Worm (Caenorhabditis elegans) whole organism, L3 larva: ENCODE results near the gene cyp-33C6.

Experiments used
- aly-2 ChIP-seq: fragments of 150-350 bp; optimal IDR thresholded peaks from 2 replicates; lab custom pipeline; 2014; ENCODE audit warnings: missing biosample characterization, missing genetic modification characterization
- ama-1 ChIP-seq: fragments of 150-350 bp; optimal IDR thresholded peaks from 2 replicates; lab custom pipeline; 2018
- ceh-16 ChIP-seq: sonication (generic microtip); optimal IDR thresholded peaks from 2 replicates; lab custom pipeline; 2017; ENCODE audit warnings: missing biosample characterization, missing genetic modification characterization
- ceh-28 ChIP-seq: fragments of 150-350 bp; optimal IDR thresholded peaks from 2 replicates; lab custom pipeline; 2014; ENCODE audit warnings: missing biosample characterization, missing genetic modification reagents, missing genetic modification characterization
- daf-12 ChIP-seq: fragments of 150-350 bp; optimal IDR thresholded peaks from 2 replicates; lab custom pipeline; 2014; ENCODE audit warnings: missing biosample characterization, missing genetic modification reagents, missing genetic modification characterization
- egl-27 ChIP-seq: sonication (generic microtip); optimal IDR thresholded peaks from 4 replicates; lab custom pipeline; 2017; ENCODE audit warnings: missing biosample characterization, missing genetic modification reagents, missing genetic modification characterization
- egl-5 ChIP-seq: fragments of 150-350 bp; optimal IDR thresholded peaks from 2 replicates; lab custom pipeline; 2017; ENCODE audit warnings: missing biosample characterization, missing genetic modification reagents, missing genetic modification characterization, inconsistent platforms
- elt-1 ChIP-seq: fragments of 150-350 bp; optimal IDR thresholded peaks from 2 replicates; lab custom pipeline; 2014; ENCODE audit warnings: missing biosample characterization, missing genetic modification characterization
- elt-2 ChIP-seq: sonication (generic microtip); optimal IDR thresholded peaks from 2 replicates; lab custom pipeline; 2016; ENCODE audit warnings: missing genetic modification reagents, mild to moderate bottlenecking, missing genetic modification characterization, missing compliant biosample characterization
- elt-3 ChIP-seq, 3 experiments: fragments of 150-350 bp in 1 of 3; sonication (generic microtip) in 2 of 3; optimal IDR thresholded peaks; 2 replicates in 2 of 3; 4 replicates in 1 of 3; lab custom pipeline; 2014 to 2017; ENCODE audit warnings: missing biosample characterization in 3 of 3, missing genetic modification characterization in 3 of 3
- eor-1 ChIP-seq, 2 experiments: fragments of 150-350 bp; optimal IDR thresholded peaks; 2 replicates each; lab custom pipeline; 2014 to 2018; ENCODE audit warnings: missing biosample characterization in 2 of 2, missing genetic modification characterization in 2 of 2
- fkh-10 ChIP-seq: sonication (generic microtip); optimal IDR thresholded peaks from 2 replicates; lab custom pipeline; 2017; ENCODE audit warnings: missing biosample characterization, missing genetic modification reagents, missing genetic modification characterization
- fkh-2 ChIP-seq: fragments of 150-350 bp; optimal IDR thresholded peaks from 2 replicates; lab custom pipeline; 2014; ENCODE audit warnings: missing biosample characterization, missing genetic modification reagents, missing genetic modification characterization
- hmg-11 ChIP-seq: sonication (generic microtip); optimal IDR thresholded peaks from 2 replicates; lab custom pipeline; 2016; ENCODE audit warnings: missing genetic modification characterization, missing compliant biosample characterization
- jun-1 ChIP-seq: fragments of 150-350 bp; optimal IDR thresholded peaks from 2 replicates; lab custom pipeline; 2014; ENCODE audit warnings: missing biosample characterization, missing genetic modification reagents, missing genetic modification characterization
- lin-39 ChIP-seq: fragments of 150-350 bp; optimal IDR thresholded peaks from 2 replicates; lab custom pipeline; 2018; ENCODE audit warnings: missing biosample characterization, missing genetic modification reagents, missing genetic modification characterization
- mml-1 ChIP-seq: fragments of 150-350 bp; sonication (generic microtip); optimal IDR thresholded peaks from 3 replicates; lab custom pipeline; 2014; ENCODE audit warnings: missing biosample characterization, missing genetic modification characterization
- nfya-1 ChIP-seq: sonication (generic microtip); optimal IDR thresholded peaks from 2 replicates; lab custom pipeline; 2017; ENCODE audit warnings: missing genetic modification characterization, mild to moderate bottlenecking, missing compliant biosample characterization, antibody characterized with exemption, moderate library complexity; ENCODE audit not compliant: insufficient read depth
- nhr-11 ChIP-seq: fragments of 150-350 bp; optimal IDR thresholded peaks from 2 replicates; lab custom pipeline; 2014; ENCODE audit warnings: missing biosample characterization, missing genetic modification characterization
- nhr-12 ChIP-seq: fragments of 150-350 bp; optimal IDR thresholded peaks from 2 replicates; lab custom pipeline; 2014; ENCODE audit warnings: missing biosample characterization, missing genetic modification characterization
- nhr-237 ChIP-seq: fragments of 150-350 bp; optimal IDR thresholded peaks from 2 replicates; lab custom pipeline; 2014; ENCODE audit warnings: missing biosample characterization, missing genetic modification characterization
- nhr-25 ChIP-seq: sonication (generic microtip); optimal IDR thresholded peaks from 2 replicates; lab custom pipeline; 2017; ENCODE audit warnings: missing biosample characterization, missing genetic modification characterization
- nhr-28 ChIP-seq: fragments of 150-350 bp; optimal IDR thresholded peaks from 2 replicates; lab custom pipeline; 2014; ENCODE audit warnings: missing biosample characterization, missing genetic modification characterization
- nhr-43 ChIP-seq: sonication (generic microtip); optimal IDR thresholded peaks from 2 replicates; lab custom pipeline; 2016; ENCODE audit warnings: mild to moderate bottlenecking, missing genetic modification characterization, missing compliant biosample characterization; ENCODE audit not compliant: poor library complexity, severe bottlenecking
- nhr-67 ChIP-seq: fragments of 150-350 bp; optimal IDR thresholded peaks from 2 replicates; lab custom pipeline; 2014; ENCODE audit warnings: missing biosample characterization, missing genetic modification characterization
- nhr-76 ChIP-seq: fragments of 150-350 bp; sonication (generic microtip); optimal IDR thresholded peaks from 5 replicates; lab custom pipeline; 2014; ENCODE audit warnings: missing biosample characterization, missing genetic modification characterization
- nhr-77 ChIP-seq: fragments of 150-350 bp; optimal IDR thresholded peaks from 2 replicates; lab custom pipeline; 2014; ENCODE audit warnings: missing biosample characterization, missing genetic modification characterization
- pha-4 ChIP-seq: fragments of 150-350 bp; optimal IDR thresholded peaks from 2 replicates; lab custom pipeline; 2014; ENCODE audit warnings: missing biosample characterization, missing genetic modification reagents, missing genetic modification characterization
- pqm-1 ChIP-seq: fragments of 150-350 bp; optimal IDR thresholded peaks from 2 replicates; lab custom pipeline; 2017; ENCODE audit warnings: missing biosample characterization, missing genetic modification characterization, inconsistent platforms
- sea-2 ChIP-seq: fragments of 150-350 bp; sonication (generic microtip); optimal IDR thresholded peaks from 4 replicates; lab custom pipeline; 2014; ENCODE audit warnings: missing biosample characterization, missing genetic modification reagents, missing genetic modification characterization
- snpc-4 ChIP-seq: fragments of 150-350 bp; optimal IDR thresholded peaks from 2 replicates; lab custom pipeline; 2014; ENCODE audit warnings: missing biosample characterization, missing genetic modification characterization
- tbx-2 ChIP-seq: sonication (generic microtip); optimal IDR thresholded peaks from 2 replicates; lab custom pipeline; 2016; ENCODE audit warnings: mild to moderate bottlenecking, missing genetic modification characterization, missing compliant biosample characterization
- unc-39 ChIP-seq: sonication (generic microtip); optimal IDR thresholded peaks from 4 replicates; lab custom pipeline; 2017; ENCODE audit warnings: missing biosample characterization, missing genetic modification characterization
- unc-62 ChIP-seq: fragments of 150-350 bp; sonication (generic microtip); optimal IDR thresholded peaks from 4 replicates; lab custom pipeline; 2014; ENCODE audit warnings: missing biosample characterization, missing genetic modification reagents, missing genetic modification characterization
- ztf-11 ChIP-seq: fragments of 150-350 bp; optimal IDR thresholded peaks from 2 replicates; lab custom pipeline; 2014; ENCODE audit warnings: missing biosample characterization, missing genetic modification characterization

Gene cyp-33C6

DNA sequence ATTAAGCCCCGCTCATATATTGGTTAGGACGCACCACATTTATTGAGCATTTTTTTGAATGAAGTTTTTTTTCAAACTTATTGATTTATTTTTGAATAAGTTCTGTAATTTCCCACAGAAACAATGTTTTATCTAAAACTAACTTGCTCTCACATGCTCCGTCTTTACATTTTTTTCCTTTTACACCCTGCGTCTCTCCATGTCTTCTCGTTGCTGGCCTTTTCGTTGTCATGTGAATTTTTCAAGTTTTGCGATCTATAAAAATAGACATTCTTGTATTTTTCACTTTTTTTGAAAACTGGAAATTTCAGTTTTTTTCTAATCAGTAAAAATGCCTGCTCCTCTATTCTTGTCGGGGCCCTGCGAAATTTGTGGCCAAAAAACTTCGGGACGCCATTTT, 18.3 kb downstream of the cyp-33C6 start, which contains the start of gene nhr-134:
Gene nhr-134 (plus strand): TSS at position 312 of the 400 bp plus-strand sequence.
- no peak for TF ChIP-seq unc-39
- peak; percentile 63 for TF ChIP-seq pha-4 (tag; lab: Kevin White, UChicago)
- TF ChIP-seq elt-2, result peak; percentile 53
- peak; percentile 34 for TF ChIP-seq snpc-4
- TF ChIP-seq hmg-11, result no peak
- TF ChIP-seq, all 47 proteins: peak for 3

DNA sequence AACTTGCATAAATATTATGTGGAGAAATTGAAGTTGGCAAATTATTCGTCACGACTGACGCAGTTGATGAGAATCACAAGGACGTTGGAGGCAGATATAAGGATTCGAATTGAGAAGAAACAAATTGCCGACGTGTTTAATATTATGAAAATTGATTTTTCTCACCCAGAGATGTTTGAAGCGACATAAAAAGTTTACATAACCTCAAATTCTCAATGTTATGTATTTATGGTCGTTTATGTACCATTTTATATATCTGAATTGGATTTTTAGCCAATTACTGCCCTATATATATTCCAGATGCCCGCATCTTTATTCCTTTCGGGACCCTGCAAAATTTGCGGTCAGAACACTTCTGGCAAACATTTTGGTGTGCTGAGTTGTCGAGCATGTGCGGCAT, 20.4 kb downstream of the cyp-33C6 start, which contains the start of gene nhr-126:
Gene nhr-126 (plus strand): TSS at position 301 of the 400 bp plus-strand sequence.
- TF ChIP-seq fkh-2 (tag; lab: Kevin White, UChicago) (no peak), ceh-16 (no peak), aly-2 (tag; lab: Kevin White, UChicago) (no peak), nhr-76 (tag; lab: Kevin White, UChicago) (no peak), egl-5 (tag; lab: Kevin White, UChicago) (no peak), unc-39 (no peak)
- TF ChIP-seq, all 47 proteins: peak for 0

DNA sequence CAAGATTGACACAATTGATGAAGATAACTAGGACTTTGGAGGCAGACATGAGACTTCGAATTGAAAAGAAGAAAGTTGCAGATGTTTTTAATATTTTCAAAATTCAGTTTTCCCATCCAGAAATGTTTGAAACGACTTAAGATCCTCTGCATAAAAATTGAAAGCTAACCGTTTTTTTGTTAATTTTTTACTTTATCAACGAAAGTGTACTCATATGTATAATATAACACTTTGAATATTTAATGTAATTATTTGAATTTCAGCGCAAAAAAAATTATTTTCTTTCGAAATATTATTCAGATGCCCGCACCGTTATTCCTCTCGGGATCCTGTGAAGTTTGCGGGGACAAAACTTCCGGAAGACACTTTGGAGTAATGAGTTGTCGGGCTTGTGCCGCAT, 22.3 kb downstream of the cyp-33C6 start, which contains the start of gene nhr-18:
Gene nhr-18 (plus strand): TSS at position 301 of the 400 bp plus-strand sequence.
- TF ChIP-seq jun-1 (tag; lab: Kevin White, UChicago), result no peak
- TF ChIP-seq mml-1 (tag; lab: Kevin White, UChicago), result no peak
- no peak for TF ChIP-seq egl-27 (tag; lab: Kevin White, UChicago)
- TF ChIP-seq eor-1 (tag; optimal IDR thresholded peaks at IDR 0.05; lab: Kevin White, UChicago), result no peak
- no peak for TF ChIP-seq hmg-11
- no peak for TF ChIP-seq nhr-77
- no peak for TF ChIP-seq snpc-4
- TF ChIP-seq lin-39 (tag; lab: Kevin White, UChicago), result no peak
- no peak for TF ChIP-seq nhr-28 (tag; lab: Kevin White, UChicago)
- no peak for TF ChIP-seq daf-12 (tag; lab: Kevin White, UChicago)
- no peak for TF ChIP-seq nhr-25 (tag; lab: Kevin White, UChicago)
- TF ChIP-seq ceh-28 (tag; lab: Kevin White, UChicago), result no peak
- no peak for TF ChIP-seq pha-4 (tag; lab: Kevin White, UChicago)
- no peak for TF ChIP-seq ama-1 (lab: Kevin White, UChicago)
- no peak for TF ChIP-seq nhr-76 (tag; lab: Kevin White, UChicago)
- no peak for TF ChIP-seq elt-2
- no peak for TF ChIP-seq pqm-1

DNA sequence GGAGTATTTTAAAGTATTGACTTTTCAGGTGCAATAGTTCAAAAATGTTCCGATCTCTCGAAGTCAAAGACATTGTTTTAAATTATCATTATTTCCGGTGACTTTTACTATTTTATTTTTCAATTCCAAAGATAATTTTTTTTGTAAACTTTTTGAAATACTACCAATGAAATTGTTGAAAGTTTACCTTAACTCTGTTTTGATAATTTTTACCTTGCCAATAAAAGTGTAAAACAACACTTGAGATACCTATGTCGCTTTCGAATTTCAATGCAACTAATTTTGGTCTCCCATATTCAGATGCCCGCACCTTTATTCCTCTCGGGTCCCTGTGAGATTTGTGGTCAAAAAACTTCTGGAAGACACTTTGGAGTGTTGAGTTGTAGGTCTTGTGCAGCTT, 24.1 kb downstream of the cyp-33C6 start, which contains the start of gene nhr-103:
Gene nhr-103 (plus strand): TSS at position 301 of the 400 bp plus-strand sequence.
- TF ChIP-seq ceh-28 (tag; lab: Kevin White, UChicago), result no peak
- no peak for TF ChIP-seq nhr-67 (tag; lab: Kevin White, UChicago)
- no peak for TF ChIP-seq unc-62 (GFP tag; lab: Kevin White, UChicago)
- no peak for TF ChIP-seq nhr-12 (tag; lab: Kevin White, UChicago)
- TF ChIP-seq pha-4 (tag; lab: Kevin White, UChicago), result no peak
- TF ChIP-seq nhr-43 (tag; lab: Kevin White, UChicago), result no peak
- no peak for TF ChIP-seq nhr-237 (tag; lab: Kevin White, UChicago)
- no peak for TF ChIP-seq elt-3 (tag; optimal IDR thresholded peaks at IDR 0.05; lab: Kevin White, UChicago)
- no peak for TF ChIP-seq nhr-77
- TF ChIP-seq jun-1 (tag; lab: Kevin White, UChicago), result no peak
- no peak for TF ChIP-seq unc-39
- no peak for TF ChIP-seq tbx-2 (tag; lab: Kevin White, UChicago)

DNA sequence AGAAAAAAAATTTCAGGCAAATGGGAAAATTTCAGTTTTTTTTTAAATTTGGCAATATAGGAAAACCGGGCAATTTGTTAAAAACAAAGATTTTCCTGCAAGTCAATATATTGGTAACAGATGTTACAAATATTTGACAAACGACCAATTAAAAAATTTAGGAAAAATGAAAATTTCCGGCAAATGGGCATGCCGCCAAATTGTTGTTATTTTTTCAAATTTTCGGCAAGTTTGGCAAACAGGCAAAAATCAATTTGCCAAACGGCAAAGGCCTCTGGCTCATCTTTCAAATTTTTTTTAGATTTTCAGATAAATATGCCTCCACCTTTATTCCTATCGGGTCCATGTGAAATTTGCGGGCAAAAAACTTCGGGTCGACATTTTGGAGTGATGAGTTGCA, 27.4 kb downstream of the cyp-33C6 start, which contains the start of gene nhr-128:
Gene nhr-128 (plus strand): TSS at position 301 of the 400 bp plus-strand sequence.
- no peak for TF ChIP-seq jun-1 (tag; lab: Kevin White, UChicago)
- no peak for TF ChIP-seq elt-3 (tag; optimal IDR thresholded peaks at IDR 0.05; lab: Kevin White, UChicago)
- no peak for TF ChIP-seq hmg-11
- no peak for TF ChIP-seq elt-1 (tag; lab: Kevin White, UChicago)
- no peak for TF ChIP-seq eor-1 (tag; optimal IDR thresholded peaks at IDR 0.05; lab: Kevin White, UChicago)
- TF ChIP-seq nhr-67 (tag; lab: Kevin White, UChicago), result no peak
- no peak for TF ChIP-seq snpc-4
- TF ChIP-seq sea-2, result no peak
- TF ChIP-seq fkh-10 (GFP tag; lab: Kevin White, UChicago), result no peak
- no peak for TF ChIP-seq elt-2
- TF ChIP-seq egl-5 (tag; lab: Kevin White, UChicago), result no peak
- TF ChIP-seq nhr-11 (tag; lab: Kevin White, UChicago), result no peak
- TF ChIP-seq ztf-11 (tag; lab: Kevin White, UChicago), result no peak
- TF ChIP-seq nfya-1 (tag; lab: Kevin White, UChicago), result no peak
- TF ChIP-seq aly-2 (tag; lab: Kevin White, UChicago), result no peak
- TF ChIP-seq nhr-28 (tag; lab: Kevin White, UChicago), result no peak
- no peak for TF ChIP-seq egl-27 (tag; lab: Kevin White, UChicago)
- TF ChIP-seq unc-39, result no peak
